Fruit fly (Drosophila melanogaster) whole organism, embryonic: ENCODE measurements around the gene Bug22.

Experiments used
- Awh ChIP-seq: fragments of 200-800 bp; sonication (Bioruptor generic); IDR thresholded peaks from 2 replicates; pipeline ENCODE4, ENCODE4 v1.3.6; 2022; ENCODE audit warnings: missing biosample characterization, missing genetic modification characterization
- CG1024 ChIP-seq: fragments of 200-800 bp; sonication (Bioruptor generic); IDR thresholded peaks from 2 replicates; pipeline ENCODE4 v1.3.6; 2022; ENCODE audit warnings: missing biosample characterization, missing genetic modification characterization
- CG10543 ChIP-seq: fragments of 200-800 bp; sonication (Bioruptor generic); optimal IDR thresholded peaks from 3 replicates; lab custom pipeline; 2017; ENCODE audit warnings: missing biosample characterization, mild to moderate bottlenecking, missing genetic modification characterization, moderate library complexity
- CG10979 ChIP-seq: fragments of 200-800 bp; sonication (Bioruptor generic); optimal IDR thresholded peaks from 2 replicates; lab custom pipeline; 2018; ENCODE audit warnings: missing biosample characterization, mild to moderate bottlenecking, missing genetic modification characterization, moderate library complexity
- CG11456 ChIP-seq: fragments of 200-800 bp; sonication (Bioruptor generic); IDR thresholded peaks from 3 replicates; pipeline ENCODE4 v1.3.6; 2022; ENCODE audit warnings: missing biosample characterization, missing genetic modification characterization
- CG13296 ChIP-seq: fragments of 200-800 bp; sonication (Bioruptor generic); optimal IDR thresholded peaks from 3 replicates; lab custom pipeline; 2018; ENCODE audit warnings: missing biosample characterization, mild to moderate bottlenecking, missing genetic modification characterization
- CG13894 ChIP-seq: fragments of 200-800 bp; sonication (Bioruptor generic); optimal IDR thresholded peaks from 3 replicates; lab custom pipeline; 2018; ENCODE audit warnings: missing biosample characterization, mild to moderate bottlenecking, missing genetic modification characterization, moderate library complexity
- CG15601 ChIP-seq: fragments of 200-800 bp; sonication (Bioruptor generic); optimal IDR thresholded peaks from 3 replicates; lab custom pipeline; 2019; ENCODE audit warnings: missing biosample characterization, mild to moderate bottlenecking, missing genetic modification characterization, moderate library complexity
- CG1602 ChIP-seq: fragments of 200-800 bp; sonication (Bioruptor generic); optimal IDR thresholded peaks from 3 replicates; lab custom pipeline; 2016; ENCODE audit warnings: missing biosample characterization, missing genetic modification characterization
- CG16813 ChIP-seq: fragments of 200-800 bp; sonication (Bioruptor generic); IDR thresholded peaks from 3 replicates; pipeline ENCODE4 v1.3.6; 2022; ENCODE audit warnings: missing biosample characterization, missing genetic modification characterization; ENCODE audit not compliant: partially characterized antibody
- CG17802 ChIP-seq: fragments of 200-800 bp; sonication (Bioruptor generic); optimal IDR thresholded peaks from 2 replicates; lab custom pipeline; 2018; ENCODE audit warnings: missing biosample characterization, mild to moderate bottlenecking, missing genetic modification characterization, moderate library complexity
- CG1832 ChIP-seq: fragments of 200-800 bp; sonication (Bioruptor generic); optimal IDR thresholded peaks from 2 replicates; lab custom pipeline; 2017; ENCODE audit warnings: missing biosample characterization, mild to moderate bottlenecking, missing genetic modification characterization, inconsistent platforms
- CG18476 ChIP-seq: fragments of 200-800 bp; sonication (Bioruptor generic); optimal IDR thresholded peaks from 2 replicates; lab custom pipeline; 2016; ENCODE audit warnings: missing biosample characterization, mild to moderate bottlenecking, missing genetic modification characterization
- CG2116 ChIP-seq: fragments of 200-800 bp; sonication (Bioruptor generic); optimal IDR thresholded peaks from 3 replicates; lab custom pipeline; 2018; ENCODE audit warnings: missing biosample characterization, mild to moderate bottlenecking, missing genetic modification characterization
- CG30431 ChIP-seq: fragments of 200-800 bp; sonication (Bioruptor generic); optimal IDR thresholded peaks from 2 replicates; lab custom pipeline; 2017; ENCODE audit warnings: missing biosample characterization, missing genetic modification characterization
- CG3163 ChIP-seq: fragments of 200-800 bp; sonication (Bioruptor generic); optimal IDR thresholded peaks from 3 replicates; lab custom pipeline; 2016; ENCODE audit warnings: missing biosample characterization, missing genetic modification characterization
- CG32767 ChIP-seq: fragments of 200-800 bp; sonication (Bioruptor generic); IDR thresholded peaks from 2 replicates; pipeline ENCODE4 v1.3.6; 2022; ENCODE audit warnings: missing biosample characterization, missing genetic modification characterization
- CG4707 ChIP-seq: fragments of 200-800 bp; sonication (Bioruptor generic); optimal IDR thresholded peaks from 2 replicates; lab custom pipeline; 2018; ENCODE audit warnings: missing biosample characterization, mild to moderate bottlenecking, missing genetic modification characterization, moderate library complexity
- CG7556 ChIP-seq: fragments of 200-800 bp; sonication (Bioruptor generic); optimal IDR thresholded peaks from 2 replicates; lab custom pipeline; 2017; ENCODE audit warnings: missing biosample characterization, mild to moderate bottlenecking, missing genetic modification characterization
- CG7745 ChIP-seq: fragments of 200-800 bp; sonication (Bioruptor generic); optimal IDR thresholded peaks from 2 replicates; lab custom pipeline; 2018; ENCODE audit warnings: missing biosample characterization, mild to moderate bottlenecking, missing genetic modification characterization, moderate library complexity
- CTCF ChIP-seq: fragments of 200-800 bp; sonication (Bioruptor generic); optimal IDR thresholded peaks from 2 replicates; lab custom pipeline; 2017; ENCODE audit warnings: missing biosample characterization, mild to moderate bottlenecking, missing genetic modification characterization, moderate library complexity
- D19B ChIP-seq: fragments of 200-800 bp; sonication (Bioruptor generic); optimal IDR thresholded peaks from 2 replicates; lab custom pipeline; 2017; ENCODE audit warnings: missing biosample characterization, mild to moderate bottlenecking, missing genetic modification characterization
- E2f2 ChIP-seq: fragments of 200-800 bp; sonication (Bioruptor generic); IDR thresholded peaks from 2 replicates; pipeline ENCODE4 v1.3.6; 2022; ENCODE audit warnings: missing biosample characterization, missing genetic modification characterization
- Elba2 ChIP-seq: fragments of 200-800 bp; sonication (Bioruptor generic); optimal IDR thresholded peaks from 3 replicates; lab custom pipeline; 2016; ENCODE audit warnings: missing biosample characterization, missing genetic modification characterization
- Ets65A ChIP-seq: fragments of 200-800 bp; sonication (Bioruptor generic); peaks from one replicate; lab custom pipeline; 2016; ENCODE audit warnings: missing biosample characterization, missing genetic modification characterization
- HLH3B ChIP-seq: fragments of 200-800 bp; sonication (Bioruptor generic); IDR thresholded peaks from 2 replicates; pipeline ENCODE4 v1.3.6; 2022; ENCODE audit warnings: missing biosample characterization, missing genetic modification characterization
- HLH54F ChIP-seq: fragments of 200-800 bp; sonication (Bioruptor generic); optimal IDR thresholded peaks from 3 replicates; lab custom pipeline; 2016; ENCODE audit warnings: missing biosample characterization, missing genetic modification characterization
- Hmx ChIP-seq: fragments of 200-800 bp; sonication (Bioruptor generic); optimal IDR thresholded peaks from 2 replicates; lab custom pipeline; 2016; ENCODE audit warnings: missing biosample characterization, missing genetic modification characterization
- Lhr ChIP-seq: fragments of 200-800 bp; sonication (Bioruptor generic); optimal IDR thresholded peaks from 3 replicates; lab custom pipeline; 2017; ENCODE audit warnings: mild to moderate bottlenecking, missing biosample characterization, missing genetic modification reagents, missing genetic modification characterization
- MTF-1 ChIP-seq: fragments of 200-800 bp; sonication (Bioruptor generic); optimal IDR thresholded peaks from 2 replicates; lab custom pipeline; 2018; ENCODE audit warnings: missing biosample characterization, mild to moderate bottlenecking, missing genetic modification characterization, borderline replicate concordance
- NC2β ChIP-seq: fragments of 200-800 bp; sonication (Bioruptor generic); optimal IDR thresholded peaks from 2 replicates; lab custom pipeline; 2016; ENCODE audit warnings: missing biosample characterization, missing genetic modification characterization
- Nf-YA ChIP-seq: fragments of 200-800 bp; sonication (Bioruptor generic); IDR thresholded peaks from 2 replicates; pipeline ENCODE4 v1.3.6; 2022; ENCODE audit warnings: missing biosample characterization, missing genetic modification characterization
- Sox100B ChIP-seq: fragments of 200-800 bp; sonication (Bioruptor generic); optimal IDR thresholded peaks from 3 replicates; lab custom pipeline; 2018; ENCODE audit warnings: missing biosample characterization, mild to moderate bottlenecking, missing genetic modification characterization
- Ssrp ChIP-seq: fragments of 200-800 bp; sonication (Bioruptor generic); optimal IDR thresholded peaks from 2 replicates; lab custom pipeline; 2018; ENCODE audit warnings: missing biosample characterization, mild to moderate bottlenecking, missing genetic modification characterization, moderate library complexity
- az2 ChIP-seq: fragments of 200-800 bp; sonication (Bioruptor generic); optimal IDR thresholded peaks from 3 replicates; lab custom pipeline; 2016; ENCODE audit warnings: missing biosample characterization, missing genetic modification characterization
- cas ChIP-seq: fragments of 200-800 bp; sonication (Bioruptor generic); IDR thresholded peaks from 2 replicates; pipeline ENCODE4 v1.3.6; 2022; ENCODE audit warnings: missing biosample characterization, missing genetic modification characterization
- dm ChIP-seq: fragments of 200-800 bp; sonication (Bioruptor generic); optimal IDR thresholded peaks from 3 replicates; lab custom pipeline; 2016; ENCODE audit warnings: missing biosample characterization, missing genetic modification characterization
- dpn ChIP-seq, 2 experiments: fragments of 200-800 bp; sonication (Bioruptor generic); optimal IDR thresholded peaks; 3 replicates each; lab custom pipeline; 2016; ENCODE audit warnings: missing biosample characterization in 2 of 2, missing genetic modification characterization in 2 of 2
- emc ChIP-seq: fragments of 200-800 bp; sonication (Bioruptor generic); optimal IDR thresholded peaks from 2 replicates; lab custom pipeline; 2016; ENCODE audit warnings: missing biosample characterization, missing genetic modification characterization
- eyg ChIP-seq: fragments of 200-800 bp; sonication (Bioruptor generic); optimal IDR thresholded peaks from 3 replicates; lab custom pipeline; 2016; ENCODE audit warnings: missing biosample characterization, missing genetic modification characterization
- fd96Cb ChIP-seq: fragments of 200-800 bp; sonication (Bioruptor generic); optimal IDR thresholded peaks from 2 replicates; lab custom pipeline; 2018; ENCODE audit warnings: missing biosample characterization, mild to moderate bottlenecking, missing genetic modification characterization, moderate library complexity
- nmo ChIP-seq: fragments of 200-800 bp; sonication (Bioruptor generic); optimal IDR thresholded peaks from 2 replicates; lab custom pipeline; 2018; ENCODE audit warnings: missing biosample characterization, mild to moderate bottlenecking, missing genetic modification characterization, moderate library complexity
- onecut ChIP-seq: fragments of 200-800 bp; sonication (Bioruptor generic); IDR thresholded peaks from 2 replicates; pipeline ENCODE4 v1.3.6; 2022; ENCODE audit warnings: missing biosample characterization, missing genetic modification characterization
- pros ChIP-seq: fragments of 200-800 bp; sonication (Bioruptor generic); optimal IDR thresholded peaks from 3 replicates; lab custom pipeline; 2019; ENCODE audit warnings: missing biosample characterization, mild to moderate bottlenecking, missing genetic modification characterization, moderate library complexity
- sisA ChIP-seq: fragments of 200-800 bp; sonication (Bioruptor generic); IDR thresholded peaks from 2 replicates; pipeline ENCODE4 v1.3.6; 2022; ENCODE audit warnings: missing biosample characterization, missing genetic modification characterization
- stwl ChIP-seq: fragments of 200-800 bp; sonication (Bioruptor generic); optimal IDR thresholded peaks from 3 replicates; lab custom pipeline; 2018; ENCODE audit warnings: missing biosample characterization, mild to moderate bottlenecking, missing genetic modification characterization, moderate library complexity
- ttk ChIP-seq: fragments of 200-800 bp; sonication (Bioruptor generic); IDR thresholded peaks from 2 replicates; pipeline ENCODE4 v2.1.2; 2022; ENCODE audit warnings: missing biosample characterization, missing genetic modification characterization
- vfl ChIP-seq: fragments of 200-800 bp; sonication (Bioruptor generic); optimal IDR thresholded peaks from 2 replicates; lab custom pipeline; 2016; ENCODE audit warnings: missing biosample characterization, missing genetic modification characterization
- z ChIP-seq: fragments of 200-800 bp; sonication (Bioruptor generic); IDR thresholded peaks from 3 replicates; pipeline ENCODE4 v1.3.6; 2022; ENCODE audit warnings: missing biosample characterization, missing genetic modification characterization

Gene Bug22

DNA sequence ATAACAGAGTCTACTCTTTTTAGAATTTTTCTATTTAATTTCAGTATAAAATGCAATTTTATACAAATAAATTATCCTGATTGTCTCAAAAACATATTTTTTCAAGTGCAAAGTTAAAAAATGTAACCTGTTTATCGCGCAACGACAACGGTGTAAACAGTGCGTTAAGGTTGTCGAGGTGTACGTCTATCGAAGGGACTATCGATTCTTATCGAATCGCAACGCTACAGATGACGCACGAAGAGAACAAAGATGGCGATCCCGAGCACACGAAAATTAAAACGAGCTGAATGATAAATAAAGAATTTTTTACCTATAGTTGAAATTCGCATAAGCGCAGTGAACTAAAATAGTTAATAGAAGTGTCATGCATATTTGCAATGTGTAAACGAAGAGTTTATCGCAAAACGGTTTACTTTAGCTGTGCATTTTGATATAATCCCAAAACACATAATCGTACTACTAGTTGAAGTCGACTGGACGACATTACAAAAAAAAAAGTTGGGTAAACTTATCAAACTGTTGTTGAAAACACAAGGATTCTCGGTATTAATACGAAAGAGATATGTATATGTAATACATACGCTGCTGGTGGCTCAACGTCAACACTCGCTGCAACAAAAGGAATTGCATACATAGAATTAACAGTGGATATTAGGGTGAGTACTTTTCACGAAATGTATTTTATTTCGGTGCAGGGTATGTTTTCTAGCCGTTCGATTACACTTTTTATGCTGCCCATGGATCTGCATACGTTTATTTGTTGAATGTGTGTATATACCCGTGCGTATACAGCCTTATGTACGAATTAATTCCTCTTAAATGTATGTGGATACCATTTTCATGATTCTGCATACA lies 42.6 kb downstream of the Bug22 start, which contains the start of gene da (continued):
- TF ChIP-seq Ssrp (tag; lab: Kevin White, UChicago) (peak; percentile 58), dm (GFP tag; lab: Kevin White, UChicago) (peak; percentile 76), CG3163 (GFP tag; lab: Kevin White, UChicago) (no peak), CG18476 (GFP tag; lab: Kevin White, UChicago) (peak; percentile 44), CG30431 (no peak), Hmx (GFP tag; lab: Kevin White, UChicago) (peak; percentile 49), CG1024 (GFP tag; lab: Robert Waterston, UW) (peak; percentile 96), dpn (GFP tag; optimal IDR thresholded peaks at IDR 0.05; lab: Kevin White, UChicago) (peak; percentile 63 to 69), z (GFP tag; lab: Robert Waterston, UW) (no peak), fd96Cb (tag; lab: Kevin White, UChicago) (peak; percentile 64), CG13296 (GFP tag; lab: Kevin White, UChicago) (peak; percentile 16), HLH3B (peak; percentile 52), sisA (GFP tag; lab: Robert Waterston, UW) (no peak; the same call in 1 of the 2 replicates), Elba2 (GFP tag; lab: Kevin White, UChicago) (no peak), Nf-YA (GFP tag; lab: Robert Waterston, UW) (no peak), stwl (tag; lab: Kevin White, UChicago) (peak; percentile 65), CG13894 (peak; percentile 53), CG4707 (no peak), nmo (GFP tag; lab: Kevin White, UChicago) (peak; percentile 73), Sox100B (peak; percentile 51), E2f2 (GFP tag; lab: Robert Waterston, UW) (peak; percentile 47; the same call in 1 of the 2 replicates), CG7745 (no peak), CTCF (GFP tag; lab: Kevin White, UChicago) (no peak), CG1602 (GFP tag; lab: Kevin White, UChicago) (peak; percentile 36), cas (GFP tag; lab: Robert Waterston, UW) (no peak), CG10543 (GFP tag; lab: Kevin White, UChicago) (peak; percentile 21), CG15601 (tag; lab: Kevin White, UChicago) (peak; percentile 48), Lhr (GFP tag; lab: Kevin White, UChicago) (peak; percentile 23), Awh (GFP tag; lab: Robert Waterston, UW) (peak; percentile 52; the same call in 1 of the 2 replicates), ttk (0 out of 2 replicates have a peak, but pooled peaks have one; percentile 19), CG7556 (peak; percentile 25), CG2116 (GFP tag; lab: Kevin White, UChicago) (peak; percentile 99), CG10979 (tag; lab: Kevin White, UChicago) (peak; percentile 35), D19B (peak; percentile 64), Ets65A (GFP tag; lab: Kevin White, UChicago) (peak; percentile 78), CG1832 (GFP tag; lab: Kevin White, UChicago) (no peak), MTF-1 (GFP tag; lab: Kevin White, UChicago) (no peak), emc (GFP tag; lab: Kevin White, UChicago) (peak; percentile 20), az2 (GFP tag; lab: Kevin White, UChicago) (peak; percentile 68), pros (GFP tag; lab: Kevin White, UChicago) (no peak), NC2β (peak; percentile 63), vfl (peak; percentile 53), CG17802 (tag; lab: Kevin White, UChicago) (peak; percentile 95), eyg (no peak), HLH54F (peak; percentile 65), onecut (peak; percentile 49), CG32767 (GFP tag; lab: Robert Waterston, UW) (peak; percentile 30; the same call in 1 of the 2 replicates), CG11456 (GFP tag; lab: Robert Waterston, UW) (no peak; the same call in 2 of the 3 replicates), CG16813 (GFP tag; lab: Robert Waterston, UW) (peak; percentile 64)
